Worm (Caenorhabditis elegans): ENCODE data around the gene F28B4.4.

Gene F28B4.4

DNA sequence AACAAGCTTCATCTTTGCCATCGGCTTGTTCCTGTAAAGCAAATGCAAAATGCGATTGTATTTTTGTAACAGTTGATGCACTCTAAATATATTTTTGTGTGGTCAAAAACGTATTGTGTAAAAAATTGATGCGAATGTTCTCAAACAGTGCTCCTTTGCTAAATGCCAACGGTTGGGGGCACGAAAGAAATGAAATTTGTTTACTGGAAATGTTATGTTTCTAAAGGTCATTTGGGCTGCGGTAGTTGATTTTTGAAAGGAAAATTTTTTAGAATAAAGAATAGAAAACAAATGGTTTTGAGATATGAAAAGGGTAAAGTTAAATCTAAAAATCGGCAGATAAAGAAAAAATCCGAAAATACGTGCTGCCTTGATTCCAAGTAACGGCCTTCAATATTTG lies 39.0 kb downstream of the F28B4.4 start, which contains the start of gene C15C7.6:
Gene C15C7.6, minus strand, starts transcription at position 101 of the 400 bp plus-strand sequence.
- TF ChIP-seq fos-1 (tag; optimal IDR thresholded peaks at IDR 0.05) (no peak), sup-37 (GFP tag; optimal IDR thresholded peaks at IDR 0.05) (no peak)

DNA sequence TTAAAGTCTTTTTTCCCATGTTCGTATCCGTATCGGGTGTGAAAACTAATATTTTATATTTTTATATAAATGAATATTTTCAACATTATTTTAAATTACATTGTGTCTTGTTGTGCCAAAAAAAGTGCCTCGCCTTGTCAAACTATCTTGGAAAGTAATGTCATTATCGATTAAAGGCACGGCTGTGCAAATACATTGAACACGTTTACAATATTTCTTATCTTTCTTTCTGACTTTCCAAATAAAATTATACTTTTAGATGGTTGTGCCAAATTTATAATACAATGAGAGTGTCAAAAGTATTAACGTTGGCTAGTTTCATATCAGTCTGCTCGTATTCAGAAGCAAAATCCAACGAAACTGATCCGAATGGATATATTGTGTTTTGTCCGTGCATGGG lies 43.9 kb downstream of the F28B4.4 start, which contains the start of gene pfut-1:
Gene pfut-1, plus strand, starts transcription at position 258 of the 400 bp plus-strand sequence.
- TF ChIP-seq nhr-11 (tag; optimal IDR thresholded peaks at IDR 0.05): no peak
- no peak for TF ChIP-seq C16A3.4 (tag; optimal IDR thresholded peaks at IDR 0.05)
- TF ChIP-seq C34B4.2 (tag; optimal IDR thresholded peaks at IDR 0.05): no peak
- no peak for TF ChIP-seq Y116A8C.19 (tag; optimal IDR thresholded peaks at IDR 0.05; ENCODE audit: borderline replicate concordance)
- peak; percentile 23 for TF ChIP-seq elt-2 (tag; optimal IDR thresholded peaks at IDR 0.05)
- TF ChIP-seq ceh-63 (GFP tag; optimal IDR thresholded peaks at IDR 0.05): no peak
- TF ChIP-seq pag-3 (tag; optimal IDR thresholded peaks at IDR 0.05; ENCODE audit: borderline replicate concordance, insufficient read depth): no peak

DNA sequence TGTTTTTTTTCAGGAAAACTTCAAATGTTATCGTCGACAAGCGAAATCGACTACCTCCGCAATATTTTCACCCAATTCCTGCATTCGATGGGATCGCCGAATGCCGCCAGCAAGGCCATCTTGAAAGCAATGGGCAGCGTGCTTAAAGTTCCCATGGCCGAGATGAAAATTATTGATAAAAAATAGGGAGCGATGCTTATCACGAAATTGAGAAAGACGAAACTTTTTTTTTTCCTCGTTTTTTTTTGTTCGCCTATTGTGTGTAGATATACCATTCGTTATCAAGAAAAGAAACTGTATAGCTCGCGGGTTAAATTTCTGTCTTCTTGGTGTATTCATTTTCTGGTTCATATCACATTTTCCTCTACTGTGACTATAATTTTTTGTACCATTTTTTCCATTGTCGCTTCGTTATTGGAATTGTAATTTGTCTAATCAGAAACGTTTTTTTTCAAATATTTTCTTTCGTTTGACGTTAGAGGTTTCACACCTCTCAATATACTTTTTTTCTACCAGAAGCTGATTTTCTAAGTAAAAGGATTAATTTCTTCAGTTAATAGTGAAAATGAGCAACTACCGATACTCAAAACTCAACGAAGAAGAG lies 45.3 kb downstream of the F28B4.4 start, which contains the start of gene syx-6:
Gene syx-6, plus strand, starts transcription at position 554 of the 604 bp plus-strand sequence.
- no peak for TF ChIP-seq unc-98 (GFP tag; IDR thresholded peaks at IDR 0.05)
- no peak for TF ChIP-seq ceh-88 (GFP tag; IDR thresholded peaks at IDR 0.05)
- no peak for TF ChIP-seq sptf-1 (tag; optimal IDR thresholded peaks at IDR 0.05)
- no peak for TF ChIP-seq nhr-20 (tag; optimal IDR thresholded peaks at IDR 0.05)
- TF ChIP-seq elt-2 (tag; optimal IDR thresholded peaks at IDR 0.05): peak; percentile 50
- no peak for TF ChIP-seq zip-4 (GFP tag; optimal IDR thresholded peaks at IDR 0.05)
- peak; percentile 8 for TF ChIP-seq lin-14 (GFP tag; optimal IDR thresholded peaks at IDR 0.05)
- no peak for TF ChIP-seq lsy-2 (tag; optimal IDR thresholded peaks at IDR 0.05)
- TF ChIP-seq lin-13 (GFP tag; optimal IDR thresholded peaks at IDR 0.05): no peak

DNA sequence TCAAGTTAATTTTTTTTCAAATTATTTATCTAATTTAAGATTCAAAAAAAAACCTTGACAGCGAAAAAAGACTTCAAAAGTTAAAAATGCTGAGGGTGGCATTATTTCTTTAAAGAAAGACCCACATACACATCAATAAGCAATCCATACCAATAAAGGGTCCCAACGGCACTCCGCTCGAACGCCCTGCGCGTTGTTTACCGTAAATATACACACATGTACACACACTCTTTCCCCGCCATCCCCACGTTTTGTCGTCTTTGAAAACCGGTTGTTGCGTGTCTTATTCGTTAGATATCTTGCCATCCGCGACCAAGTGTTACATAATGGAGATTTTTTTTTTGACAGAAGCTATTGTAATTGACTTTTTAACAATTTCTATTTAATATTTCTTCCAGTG lies 49.9 kb downstream of the F28B4.4 start, which contains the start of gene gcc-1:
Gene gcc-1, plus strand, starts transcription at position 399 of the 400 bp plus-strand sequence.
- TF ChIP-seq nhr-85 (tag) (peak; percentile 84), efl-1 (optimal IDR thresholded peaks at IDR 0.05) (peak; percentile 20 to 31), efl-1 (GFP tag; optimal IDR thresholded peaks at IDR 0.05 in 1 of 2) (peak; percentile 16 to 34), unc-86 (tag; optimal IDR thresholded peaks at IDR 0.05) (peak; percentile 16), xbp-1 (tag; optimal IDR thresholded peaks at IDR 0.05) (peak; percentile 43), unc-130 (tag; optimal IDR thresholded peaks at IDR 0.05) (peak; percentile 31), ama-1 (optimal IDR thresholded peaks at IDR 0.05) (no peak), grh-1 (GFP tag; IDR thresholded peaks at IDR 0.05) (peak; percentile 90), irx-1 (tag; optimal IDR thresholded peaks at IDR 0.05) (peak; percentile 3), mep-1 (tag; optimal IDR thresholded peaks at IDR 0.05) (peak; percentile 10), nhr-71 (tag; optimal IDR thresholded peaks at IDR 0.05) (peak; percentile 63), nhr-90 (tag; optimal IDR thresholded peaks at IDR 0.05; ENCODE audit: poor library complexity) (peak; percentile 55), efl-3 (GFP tag; optimal IDR thresholded peaks at IDR 0.05) (no peak), ceh-90 (tag; optimal IDR thresholded peaks at IDR 0.05) (no peak), zip-4 (GFP tag; optimal IDR thresholded peaks at IDR 0.05) (no peak), pag-3 (tag; optimal IDR thresholded peaks at IDR 0.05; ENCODE audit: borderline replicate concordance, insufficient read depth) (peak; percentile 13), unc-62 (GFP tag; optimal IDR thresholded peaks at IDR 0.05) (no peak), ces-1 (GFP tag; optimal IDR thresholded peaks at IDR 0.05) (no peak), lir-3 (tag; optimal IDR thresholded peaks at IDR 0.05; ENCODE audit: poor library complexity) (no peak), snu-23 (GFP tag; optimal IDR thresholded peaks at IDR 0.05) (peak; percentile 55), F16B12.6 (tag; optimal IDR thresholded peaks at IDR 0.05) (no peak), ceh-63 (GFP tag; optimal IDR thresholded peaks at IDR 0.05) (no peak), elt-2 (tag; optimal IDR thresholded peaks at IDR 0.05) (no peak), sup-37 (GFP tag; optimal IDR thresholded peaks at IDR 0.05) (no peak), ceh-82 (tag; optimal IDR thresholded peaks at IDR 0.05) (peak in 2 of 3 experiments; percentile 16 to 31), unc-30 (tag; optimal IDR thresholded peaks at IDR 0.05) (no peak), lin-35 (GFP tag; optimal IDR thresholded peaks at IDR 0.05) (peak; percentile 11 to 63), lsy-2 (tag; optimal IDR thresholded peaks at IDR 0.05) (peak; percentile 5 to 59), nhr-28 (tag; optimal IDR thresholded peaks at IDR 0.05) (no peak), alr-1 (tag; optimal IDR thresholded peaks at IDR 0.05; ENCODE audit: borderline replicate concordance) (no peak), hlh-4 (tag; optimal IDR thresholded peaks at IDR 0.05) (no peak), sptf-1 (tag; optimal IDR thresholded peaks at IDR 0.05) (no peak), sox-4 (tag; optimal IDR thresholded peaks at IDR 0.05) (no peak), zag-1 (tag; optimal IDR thresholded peaks at IDR 0.05) (no peak), unc-98 (GFP tag; IDR thresholded peaks at IDR 0.05) (no peak), dpl-1 (GFP tag; optimal IDR thresholded peaks at IDR 0.05) (peak in 2 of 3 experiments; percentile 23 to 31)
